Fruit fly (Drosophila melanogaster) Kc167 (cell line): ENCODE data around the gene ATPsynepsilonL.

Experiments
- Myc ChIP-seq: fragments of >200 bp; optimal IDR thresholded peaks from 2 replicates; lab custom pipeline; 2017; ENCODE audit warnings: missing external identifiers
- Sin3A ChIP-seq: fragments of >200 bp; optimal IDR thresholded peaks from 2 replicates; lab custom pipeline; 2018; ENCODE audit warnings: missing external identifiers
- h ChIP-seq: fragments of >200 bp; optimal IDR thresholded peaks from 3 replicates; lab custom pipeline; 2018; ENCODE audit warnings: missing external identifiers
- insv ChIP-seq: fragments of >200 bp; optimal IDR thresholded peaks from 3 replicates; lab custom pipeline; 2018; ENCODE audit warnings: missing external identifiers
- psq ChIP-seq: fragments of >200 bp; optimal IDR thresholded peaks from 2 replicates; lab custom pipeline; 2017; ENCODE audit warnings: missing external identifiers
- ttk ChIP-seq: sonication (Bioruptor generic); optimal IDR thresholded peaks from 2 replicates; lab custom pipeline; 2017; ENCODE audit warnings: missing external identifiers

The ATPsynepsilonL gene

dm6 chr3R:10139649-10140598 lies 18.4 kb downstream of the ATPsynepsilonL start, which contains the start of gene tws:
Gene tws, minus strand, starts transcription at chr3R:10139772.
- TF ChIP-seq ttk (lab: Kevin White, UChicago) (no peak), insv (lab: Kevin White, UChicago) (no peak), psq (lab: Kevin White, UChicago) (no peak), Myc (lab: Kevin White, UChicago) (no peak), Sin3A (no peak), h (no peak)

DNA sequence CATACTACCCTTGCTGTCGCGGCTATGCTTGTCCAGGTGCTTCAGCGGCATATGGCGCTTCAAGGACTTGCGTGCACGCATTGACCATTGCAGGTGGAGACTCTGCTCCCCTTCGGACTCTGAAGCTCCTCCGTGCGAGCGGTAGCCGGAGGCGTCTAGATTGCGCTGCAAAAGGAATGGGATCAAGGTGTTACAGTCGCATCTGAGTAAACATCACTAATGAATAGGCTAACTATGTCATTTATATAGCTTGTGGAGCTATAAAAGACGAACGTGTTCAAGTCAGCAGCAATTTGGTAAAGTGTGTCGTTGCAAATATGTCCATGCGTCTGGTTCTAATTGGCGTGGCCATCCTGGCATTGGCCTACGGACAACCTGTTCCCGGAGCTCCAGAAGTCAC lies 21.2 kb downstream of the ATPsynepsilonL start, which contains the start of gene CG42759:
Gene CG42759, plus strand, starts transcription at position 301 of the 400 bp plus-strand sequence.
- TF ChIP-seq h = no peak
- TF ChIP-seq ttk (lab: Kevin White, UChicago) = no peak
- no peak for TF ChIP-seq Myc (lab: Kevin White, UChicago)
- no peak for TF ChIP-seq psq (lab: Kevin White, UChicago)
- TF ChIP-seq Sin3A = no peak
- TF ChIP-seq insv (lab: Kevin White, UChicago) = no peak

DNA sequence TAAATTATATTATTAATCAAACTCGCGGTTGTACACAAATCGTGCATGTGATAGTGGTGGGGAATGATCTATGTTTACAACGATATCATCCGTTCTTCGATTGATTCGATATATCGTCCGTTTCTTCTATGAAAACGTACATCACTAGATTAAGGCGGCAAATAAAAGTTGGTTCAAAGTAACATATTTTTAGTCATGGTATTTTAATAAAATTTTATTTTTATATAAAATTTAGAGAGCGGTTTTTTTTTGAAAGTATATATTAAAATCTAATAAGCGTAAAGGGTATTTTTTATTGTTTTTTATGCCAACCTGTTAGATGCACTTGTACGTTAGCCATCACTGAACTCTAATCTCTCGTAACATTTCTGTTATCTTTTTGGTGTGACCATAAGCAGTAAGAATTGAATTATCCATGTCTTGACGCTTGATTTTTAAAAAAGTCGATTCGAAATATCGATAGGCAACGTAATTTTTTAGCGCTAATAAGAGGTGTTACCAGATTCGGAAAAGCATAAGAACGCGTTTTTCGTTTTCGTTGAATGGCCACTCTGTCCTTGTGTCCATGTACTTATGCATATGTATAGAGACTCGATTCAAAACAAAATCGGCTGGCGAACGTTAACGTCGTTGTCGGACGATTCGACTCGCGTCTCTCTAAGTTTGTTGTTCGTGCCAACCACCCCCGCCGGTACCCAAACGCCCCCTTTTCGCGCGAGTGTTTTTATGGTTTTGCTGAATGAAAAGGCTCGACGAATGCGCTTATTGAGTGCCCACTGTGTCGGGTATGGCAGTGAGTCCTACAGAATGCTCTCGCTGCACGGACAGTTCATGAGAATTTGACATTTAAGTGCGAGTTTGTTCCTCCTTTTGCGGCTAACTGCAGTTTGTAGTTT lies 22.8 kb downstream of the ATPsynepsilonL start, which contains the start of the genes TAF1B and Invadolysin:
Gene TAF1B, minus strand, starts transcription at position 82 of the 896 bp plus-strand sequence.
Gene Invadolysin, plus strand, starts transcription at position 566 of the 896 bp plus-strand sequence.
- TF ChIP-seq insv (lab: Kevin White, UChicago) (no peak), h (no peak), ttk (lab: Kevin White, UChicago) (no peak), Myc (lab: Kevin White, UChicago) (no peak), Sin3A (no peak), psq (lab: Kevin White, UChicago) (no peak)

DNA sequence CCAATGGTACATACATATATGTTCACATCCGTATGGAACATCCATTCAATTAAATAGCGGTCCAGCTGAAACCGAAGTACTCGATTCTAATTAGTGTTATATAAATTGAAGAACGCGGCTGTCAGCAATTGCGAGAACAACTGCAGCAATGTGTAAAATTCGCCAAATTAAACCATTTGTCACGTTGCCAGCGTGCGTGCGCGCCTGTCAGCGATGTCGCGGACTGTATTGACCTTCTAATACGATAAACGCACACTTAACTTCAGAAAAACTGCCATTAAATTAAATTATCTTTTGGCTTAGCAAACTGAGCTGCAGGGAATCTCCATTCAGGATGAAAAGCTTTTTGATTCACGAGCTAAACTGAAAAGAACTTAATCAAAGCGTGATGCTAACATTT lies 25.6 kb downstream of the ATPsynepsilonL start:
- TF ChIP-seq Sin3A (no peak), insv (lab: Kevin White, UChicago) (no peak), h (no peak), Myc (lab: Kevin White, UChicago) (no peak), psq (lab: Kevin White, UChicago) (no peak), ttk (lab: Kevin White, UChicago) (no peak)

DNA sequence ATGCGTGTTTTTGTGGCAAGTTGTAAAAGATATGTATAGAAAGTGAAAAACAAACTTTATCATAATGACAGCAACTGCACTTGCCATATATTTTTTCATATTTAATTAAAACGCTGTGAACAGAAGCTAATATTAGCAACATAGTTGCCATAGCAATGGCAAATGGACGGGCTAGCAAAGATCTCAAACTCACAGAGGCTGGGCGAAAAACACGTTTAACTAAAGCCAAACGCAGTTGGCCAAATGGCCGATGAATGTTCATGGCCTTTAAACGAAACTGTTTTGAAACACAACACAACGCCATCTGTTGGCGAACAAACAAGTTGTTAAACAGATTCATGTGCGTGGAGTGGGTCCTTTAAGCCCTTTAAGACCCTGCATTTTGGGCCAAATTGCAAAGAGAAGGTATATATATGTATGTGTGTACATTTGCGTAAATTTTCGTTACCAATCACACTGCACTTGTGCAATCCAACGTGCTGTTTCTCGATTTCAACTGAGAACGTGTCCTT lies 26.9 kb downstream of the ATPsynepsilonL start:
- TF ChIP-seq ttk (lab: Kevin White, UChicago) = no peak
- no peak for TF ChIP-seq h
- no peak for TF ChIP-seq Sin3A
- no peak for TF ChIP-seq Myc (lab: Kevin White, UChicago)
- TF ChIP-seq insv (lab: Kevin White, UChicago) = no peak
- TF ChIP-seq psq (lab: Kevin White, UChicago) = no peak

DNA sequence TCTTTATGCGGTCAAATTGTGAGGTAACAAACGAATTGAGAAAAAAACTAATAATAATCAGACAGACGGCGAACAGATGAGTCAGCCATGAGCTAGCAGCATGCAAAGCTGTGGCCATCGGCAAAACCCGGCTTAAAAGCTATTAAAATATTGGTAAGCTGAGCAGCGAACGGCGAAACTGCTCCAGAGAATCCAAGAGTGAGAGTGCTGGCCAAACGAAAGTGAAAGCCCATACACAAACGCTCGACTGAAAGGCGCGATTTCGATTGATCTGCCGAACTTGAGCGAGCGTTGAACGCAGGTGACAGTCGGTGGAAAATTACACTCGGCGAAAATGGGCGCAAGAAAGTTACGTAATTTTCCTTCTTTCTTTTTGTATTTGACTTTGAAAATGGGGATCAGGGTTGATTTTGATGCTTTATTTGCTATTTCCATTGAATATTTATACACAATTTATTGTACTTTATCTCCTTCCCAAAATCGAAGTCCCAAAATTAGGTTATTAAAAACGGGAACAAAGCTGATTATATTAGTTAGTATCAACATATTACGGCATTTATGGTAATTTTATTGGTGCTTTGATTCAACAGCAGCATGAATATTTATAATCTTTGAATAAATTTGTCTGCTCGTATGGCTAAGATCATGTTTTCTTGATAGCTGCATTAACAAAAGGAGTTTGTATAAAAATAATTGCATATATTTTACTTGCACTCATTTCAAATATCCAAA lies 28.3 kb downstream of the ATPsynepsilonL start:
- no peak for TF ChIP-seq Sin3A
- no peak for TF ChIP-seq insv (lab: Kevin White, UChicago)
- no peak for TF ChIP-seq psq (lab: Kevin White, UChicago)
- TF ChIP-seq h = no peak
- TF ChIP-seq Myc (lab: Kevin White, UChicago) = no peak
- TF ChIP-seq ttk (lab: Kevin White, UChicago) = no peak

dm6 chr3R:10150555-10150954 lies 29.0 kb downstream of the ATPsynepsilonL start:
- TF ChIP-seq insv (lab: Kevin White, UChicago) = no peak
- TF ChIP-seq h = no peak
- no peak for TF ChIP-seq ttk (lab: Kevin White, UChicago)
- no peak for TF ChIP-seq Sin3A
- no peak for TF ChIP-seq Myc (lab: Kevin White, UChicago)

DNA sequence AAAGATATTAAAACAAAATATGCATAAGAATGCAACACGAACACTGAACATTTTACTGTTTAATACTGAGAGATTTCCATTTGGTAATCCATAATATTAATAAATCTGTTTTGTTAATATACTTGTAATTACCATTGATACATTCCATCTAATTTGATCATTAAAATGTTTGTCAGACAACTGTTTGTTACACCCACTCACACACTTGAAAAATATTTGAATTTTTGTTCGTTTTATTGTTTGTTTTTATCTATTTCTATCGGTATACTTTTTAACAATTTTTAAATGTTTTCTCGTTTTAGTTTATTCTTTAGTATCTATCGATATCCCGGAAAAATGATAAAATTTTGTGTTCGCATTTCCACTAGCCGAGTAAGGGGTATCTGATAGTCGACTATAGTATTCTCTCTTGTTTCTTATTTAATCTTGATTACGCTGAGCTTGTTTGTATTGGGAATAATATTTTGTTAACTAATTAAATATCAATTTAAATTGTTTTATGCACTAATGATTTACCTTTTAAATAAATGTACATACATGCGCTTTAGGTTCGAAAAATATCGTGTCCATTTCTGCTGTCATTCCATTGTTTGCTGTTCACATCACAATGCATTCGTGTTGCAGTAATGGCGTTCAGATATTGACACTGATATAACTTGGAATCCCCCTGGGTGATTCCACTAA lies 30.4 kb downstream of the ATPsynepsilonL start, which contains the start of gene CG34303:
Gene CG34303, minus strand, starts transcription at position 51 of the 684 bp plus-strand sequence.
- no peak for TF ChIP-seq Myc (lab: Kevin White, UChicago)
- TF ChIP-seq h = no peak
- TF ChIP-seq ttk (lab: Kevin White, UChicago) = no peak
- no peak for TF ChIP-seq insv (lab: Kevin White, UChicago)
- TF ChIP-seq psq (lab: Kevin White, UChicago) = no peak
- TF ChIP-seq Sin3A = no peak

DNA sequence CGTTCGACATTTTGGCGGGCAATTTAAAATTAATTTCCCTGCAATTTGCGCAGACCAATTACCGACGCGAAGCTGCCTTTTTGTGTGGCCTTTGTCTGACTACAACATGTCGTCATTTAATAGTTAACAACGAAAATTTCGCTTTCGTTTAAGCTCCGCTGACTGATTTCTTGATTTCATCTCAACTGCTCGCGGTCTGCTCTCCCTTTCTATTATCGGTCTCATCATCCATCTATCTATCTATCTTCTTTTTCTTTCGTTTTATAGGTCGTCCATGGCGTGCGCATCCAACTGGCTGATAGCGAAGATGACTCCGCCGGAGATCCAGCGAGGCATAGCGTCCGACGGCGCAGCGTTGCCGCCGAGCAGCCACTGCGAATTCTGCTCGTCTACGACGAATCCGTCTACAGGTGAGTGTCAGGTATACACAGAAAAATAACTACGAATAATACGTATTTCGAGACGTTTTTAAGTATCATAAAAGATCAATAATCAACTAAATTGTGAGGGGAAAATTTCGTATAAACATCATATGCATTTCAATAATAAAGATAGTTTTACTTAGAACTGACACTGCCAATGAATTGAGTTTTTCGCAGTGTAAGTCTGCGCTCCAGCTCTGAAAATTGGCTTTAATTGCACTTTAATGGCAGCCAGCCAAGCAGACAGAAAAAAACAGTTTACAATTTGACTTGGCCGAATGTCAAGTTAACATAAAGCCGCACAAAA lies 32.5 kb downstream of the ATPsynepsilonL start:
- TF ChIP-seq psq (lab: Kevin White, UChicago) = no peak

dm6 chr3R:10161163-10161562 lies 39.6 kb downstream of the ATPsynepsilonL start, which contains the start of gene CG6254:
Gene CG6254, minus strand, starts transcription at chr3R:10161331.
- TF ChIP-seq Myc (lab: Kevin White, UChicago) (no peak), insv (lab: Kevin White, UChicago) (no peak), Sin3A (no peak), h (no peak), ttk (lab: Kevin White, UChicago) (no peak), psq (lab: Kevin White, UChicago) (no peak)
